Worm (Caenorhabditis elegans): ENCODE measurements around the gene clec-139.

ce11 chrII:4604680-4605079 is 16.9 kb downstream of the clec-139 start:
- no peak for TF ChIP-seq ama-1 (optimal IDR thresholded peaks at IDR 0.05)
- no peak for TF ChIP-seq sea-1 (GFP tag; conservative IDR thresholded peaks at IDR 0.05)
- no peak for TF ChIP-seq ceh-13 (GFP tag; optimal IDR thresholded peaks at IDR 0.05)
- no peak for TF ChIP-seq ceh-36 (tag; optimal IDR thresholded peaks at IDR 0.05)
- no peak for TF ChIP-seq scrt-1 (GFP tag; IDR thresholded peaks at IDR 0.05)
- TF ChIP-seq pes-1 (GFP tag; IDR thresholded peaks at IDR 0.05), result no peak
- TF ChIP-seq hnd-1 (tag; optimal IDR thresholded peaks at IDR 0.05), result no peak
- no peak for TF ChIP-seq ets-7 (tag; optimal IDR thresholded peaks at IDR 0.05)
